Worm (Caenorhabditis elegans): ENCODE measurements around the gene fbxb-84.

- TF ChIP-seq elt-2 (tag; optimal IDR thresholded peaks at IDR 0.05) (no peak), sptf-1 (tag; optimal IDR thresholded peaks at IDR 0.05) (no peak), nhr-76 (tag; optimal IDR thresholded peaks at IDR 0.05) (no peak), nhr-90 (tag; optimal IDR thresholded peaks at IDR 0.05; ENCODE audit: poor library complexity) (no peak), snpc-4 (tag; optimal IDR thresholded peaks at IDR 0.05) (no peak)
These were observed 18.5 kb upstream of the fbxb-84 start, which contains the start of gene F40G9.8 for ce11 chrIII:164775-165174.
